Fruit fly (Drosophila melanogaster): ENCODE data around the gene Rack1.

DNA sequence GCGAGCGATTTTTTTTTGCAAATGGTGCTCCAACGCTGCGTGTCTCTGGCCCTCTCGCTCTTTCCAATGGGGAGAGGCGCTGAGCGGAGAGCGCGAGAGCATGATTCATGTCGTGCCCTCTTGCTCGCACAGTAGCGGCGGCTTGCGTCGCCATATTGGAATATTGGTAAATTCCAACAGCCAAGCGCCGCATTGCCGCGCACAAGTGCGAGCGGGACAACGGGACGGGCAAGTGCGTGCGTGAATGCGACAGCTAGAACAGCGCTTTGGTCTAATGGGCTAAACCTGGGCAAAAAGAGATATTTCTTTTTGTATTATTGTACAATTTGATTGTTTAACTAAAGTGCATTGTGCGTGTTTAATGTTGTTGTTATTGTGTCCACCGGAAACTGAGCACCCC is 1.1 kb upstream of the Rack1 start:
- TF ChIP-seq CG34406 (GFP tag; optimal IDR thresholded peaks at IDR 0.05) = peak; percentile 32
- TF ChIP-seq dac (GFP tag; optimal IDR thresholded peaks at IDR 0.05) = no peak
- peak; percentile 29; the same call in 1 of the 3 replicates for TF ChIP-seq CG8119 (GFP tag; IDR thresholded peaks at IDR 0.05)
- TF ChIP-seq Ets21C (GFP tag; optimal IDR thresholded peaks at IDR 0.05) = no peak
- peak; percentile 53; the same call in 1 of the 2 replicates for TF ChIP-seq CG15336 (GFP tag; IDR thresholded peaks at IDR 0.05)
- TF ChIP-seq CG6792 (GFP tag; optimal IDR thresholded peaks at IDR 0.05) = no peak

All from whole organism, prepupa.